Fruit fly (Drosophila melanogaster): Measurements from ENCODE around the gene CG13771.

CG13771 gene

dm6 chr2L:6700742-6701141, 37.3 kb upstream of the CG13771 start:
- no peak for TF ChIP-seq Pif1B (GFP tag; optimal IDR thresholded peaks at IDR 0.05)
- TF ChIP-seq CG17806 (tag; optimal IDR thresholded peaks at IDR 0.05) = no peak
- TF ChIP-seq CG15710 (tag; optimal IDR thresholded peaks at IDR 0.05) = no peak
- no peak for TF ChIP-seq CG9948 (tag; optimal IDR thresholded peaks at IDR 0.05)
- TF ChIP-seq Snoo (tag; optimal IDR thresholded peaks at IDR 0.05) = no peak
- TF ChIP-seq CG10348 (GFP tag; IDR thresholded peaks at IDR 0.05) = no peak
- no peak for TF ChIP-seq CG14655 (GFP tag; optimal IDR thresholded peaks at IDR 0.05)
- TF ChIP-seq fd96Ca (GFP tag; IDR thresholded peaks at IDR 0.05) = no peak
- no peak for TF ChIP-seq CG8301 (tag; optimal IDR thresholded peaks at IDR 0.05)
- no peak for TF ChIP-seq rn (GFP tag; IDR thresholded peaks at IDR 0.05)
- TF ChIP-seq CG8159 (tag; optimal IDR thresholded peaks at IDR 0.05) = no peak
- TF ChIP-seq CG4496 (GFP tag; IDR thresholded peaks at IDR 0.05) = no peak
- no peak for TF ChIP-seq gl (tag; optimal IDR thresholded peaks at IDR 0.05)
- no peak for TF ChIP-seq CG32121 (GFP tag; IDR thresholded peaks at IDR 0.05)
- no peak for TF ChIP-seq CG13204 (GFP tag; optimal IDR thresholded peaks at IDR 0.05)
- no peak for TF ChIP-seq Ets98B (GFP tag; IDR thresholded peaks at IDR 0.05)

- no peak for TF ChIP-seq CG13204 (GFP tag; optimal IDR thresholded peaks at IDR 0.05)
- no peak for TF ChIP-seq D1 (tag; optimal IDR thresholded peaks at IDR 0.05)
- peak; percentile 60 for TF ChIP-seq CG17806 (tag; optimal IDR thresholded peaks at IDR 0.05)
- peak; percentile 89 for TF ChIP-seq CG32121 (GFP tag; IDR thresholded peaks at IDR 0.05)
- peak; percentile 55 for TF ChIP-seq CG34367 (tag; optimal IDR thresholded peaks at IDR 0.05)
- TF ChIP-seq Ets98B (GFP tag; IDR thresholded peaks at IDR 0.05) = peak; percentile 83
- TF ChIP-seq Snoo (tag; optimal IDR thresholded peaks at IDR 0.05) = peak; percentile 55
- TF ChIP-seq CG14655 (GFP tag; optimal IDR thresholded peaks at IDR 0.05) = peak; percentile 62
- peak; percentile 57 for TF ChIP-seq CG15710 (tag; optimal IDR thresholded peaks at IDR 0.05)
- peak; percentile 83; the same call in 2 of the 3 replicates for TF ChIP-seq fd96Ca (GFP tag; IDR thresholded peaks at IDR 0.05)
- peak; percentile 66 for TF ChIP-seq CG8301 (tag; optimal IDR thresholded peaks at IDR 0.05)
- no peak for TF ChIP-seq CG10348 (GFP tag; IDR thresholded peaks at IDR 0.05)
- TF ChIP-seq rn (GFP tag; IDR thresholded peaks at IDR 0.05) = peak; percentile 65
- TF ChIP-seq Pif1A (GFP tag; optimal IDR thresholded peaks at IDR 0.05) = peak; percentile 65
- peak; percentile 78 for TF ChIP-seq CG12605 (GFP tag; IDR thresholded peaks at IDR 0.05)
- no peak for TF ChIP-seq gl (tag; optimal IDR thresholded peaks at IDR 0.05)
- peak; percentile 62 for TF ChIP-seq CG8159 (tag; optimal IDR thresholded peaks at IDR 0.05)
- TF ChIP-seq EcR (GFP tag; optimal IDR thresholded peaks at IDR 0.05) = no peak
- TF ChIP-seq CG9948 (tag; optimal IDR thresholded peaks at IDR 0.05) = peak; percentile 55
- TF ChIP-seq Pif1B (GFP tag; optimal IDR thresholded peaks at IDR 0.05) = peak; percentile 64
- TF ChIP-seq CG4496 (GFP tag; IDR thresholded peaks at IDR 0.05) = peak; percentile 89
Observed at dm6 chr2L:6698387-6698786, 35.0 kb upstream of the CG13771 start.

dm6 chr2L:6696229-6696628, 32.8 kb upstream of the CG13771 start:
- TF ChIP-seq rn (GFP tag; IDR thresholded peaks at IDR 0.05) (no peak), CG14655 (GFP tag; optimal IDR thresholded peaks at IDR 0.05) (no peak), CG10348 (GFP tag; IDR thresholded peaks at IDR 0.05) (no peak), CG9948 (tag; optimal IDR thresholded peaks at IDR 0.05) (no peak), fd96Ca (GFP tag; IDR thresholded peaks at IDR 0.05) (no peak), CG8159 (tag; optimal IDR thresholded peaks at IDR 0.05) (no peak), CG34367 (tag; optimal IDR thresholded peaks at IDR 0.05) (no peak), CG13204 (GFP tag; optimal IDR thresholded peaks at IDR 0.05) (no peak)

DNA sequence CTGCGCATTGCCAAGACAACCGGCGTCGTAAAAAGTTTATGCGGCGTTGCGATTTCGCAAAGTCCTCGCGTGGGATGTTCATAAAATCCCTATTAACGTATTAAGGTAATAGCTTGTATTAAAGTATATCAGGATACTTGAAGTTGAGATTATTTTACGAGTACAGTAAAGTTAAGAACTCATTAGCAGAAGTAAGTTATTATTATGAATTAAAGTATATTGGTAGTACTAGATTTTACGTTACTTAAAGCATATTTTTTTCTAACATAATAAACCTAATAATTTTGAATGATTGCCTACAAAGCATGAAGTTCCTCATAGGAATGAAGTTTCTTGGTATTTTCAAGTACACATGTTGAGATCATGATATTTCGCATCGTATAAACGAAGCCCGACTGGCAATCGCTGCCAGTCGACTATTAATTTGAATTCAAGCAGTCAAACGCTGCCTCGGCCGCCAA, 30.4 kb upstream of the CG13771 start:
- TF ChIP-seq CG4496 (GFP tag; IDR thresholded peaks at IDR 0.05) (0 out of 3 replicates have a peak, but pooled peaks have one; percentile 59), D1 (tag; optimal IDR thresholded peaks at IDR 0.05) (peak; percentile 43), CG34367 (tag; optimal IDR thresholded peaks at IDR 0.05) (peak; percentile 66), CG9948 (tag; optimal IDR thresholded peaks at IDR 0.05) (peak; percentile 69), Pif1A (GFP tag; optimal IDR thresholded peaks at IDR 0.05) (peak; percentile 65), fd96Ca (GFP tag; IDR thresholded peaks at IDR 0.05) (peak; percentile 30; the same call in 1 of the 3 replicates), EcR (GFP tag; optimal IDR thresholded peaks at IDR 0.05) (no peak), Pif1B (GFP tag; optimal IDR thresholded peaks at IDR 0.05) (peak; percentile 39), rn (GFP tag; IDR thresholded peaks at IDR 0.05) (no peak), CG15710 (tag; optimal IDR thresholded peaks at IDR 0.05) (peak; percentile 77), CG14655 (GFP tag; optimal IDR thresholded peaks at IDR 0.05) (peak; percentile 86), CG13204 (GFP tag; optimal IDR thresholded peaks at IDR 0.05) (peak; percentile 55), CG17806 (tag; optimal IDR thresholded peaks at IDR 0.05) (peak; percentile 52), CG12605 (GFP tag; IDR thresholded peaks at IDR 0.05) (0 out of 2 replicates have a peak, but pooled peaks have one; percentile 23), Snoo (tag; optimal IDR thresholded peaks at IDR 0.05) (peak; percentile 44), Ets98B (GFP tag; IDR thresholded peaks at IDR 0.05) (no peak), CG10348 (GFP tag; IDR thresholded peaks at IDR 0.05) (no peak), gl (tag; optimal IDR thresholded peaks at IDR 0.05) (no peak), CG32121 (GFP tag; IDR thresholded peaks at IDR 0.05) (no peak), CG8301 (tag; optimal IDR thresholded peaks at IDR 0.05) (peak; percentile 81), CG8159 (tag; optimal IDR thresholded peaks at IDR 0.05) (peak; percentile 83)

DNA sequence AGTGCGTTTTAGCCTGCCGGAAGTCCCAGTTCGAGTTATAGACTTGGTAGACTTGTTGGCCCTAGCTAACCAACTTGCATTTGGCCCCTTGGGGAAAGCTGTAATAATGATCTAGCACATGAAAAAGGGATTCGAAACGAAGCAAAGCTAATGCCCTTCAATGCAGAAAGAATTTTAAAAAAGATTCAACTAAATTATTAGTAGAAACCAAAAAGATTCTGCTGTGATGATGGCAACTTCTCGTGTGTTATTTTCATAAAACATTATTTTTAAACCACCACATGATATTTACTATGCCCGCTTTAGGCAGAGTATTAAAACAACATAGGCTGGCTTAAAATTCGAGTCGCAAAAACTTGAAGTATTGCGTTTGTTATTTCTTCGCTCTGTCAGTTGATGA, 28.6 kb upstream of the CG13771 start:
- TF ChIP-seq Snoo (tag; optimal IDR thresholded peaks at IDR 0.05) (no peak), fd96Ca (GFP tag; IDR thresholded peaks at IDR 0.05) (no peak), rn (GFP tag; IDR thresholded peaks at IDR 0.05) (no peak), Ets98B (GFP tag; IDR thresholded peaks at IDR 0.05) (no peak), CG15710 (tag; optimal IDR thresholded peaks at IDR 0.05) (peak; percentile 1), Pif1A (GFP tag; optimal IDR thresholded peaks at IDR 0.05) (peak; percentile 22), CG8301 (tag; optimal IDR thresholded peaks at IDR 0.05) (peak; percentile 30), CG17806 (tag; optimal IDR thresholded peaks at IDR 0.05) (peak; percentile 33), CG14655 (GFP tag; optimal IDR thresholded peaks at IDR 0.05) (peak; percentile 59), CG34367 (tag; optimal IDR thresholded peaks at IDR 0.05) (peak; percentile 14), CG10348 (GFP tag; IDR thresholded peaks at IDR 0.05) (no peak), CG9948 (tag; optimal IDR thresholded peaks at IDR 0.05) (peak; percentile 25), gl (tag; optimal IDR thresholded peaks at IDR 0.05) (no peak), CG8159 (tag; optimal IDR thresholded peaks at IDR 0.05) (peak; percentile 4)

Data from whole organism, pupa.